Fruit fly (Drosophila melanogaster): ENCODE measurements around the gene fon.

fon gene

DNA sequence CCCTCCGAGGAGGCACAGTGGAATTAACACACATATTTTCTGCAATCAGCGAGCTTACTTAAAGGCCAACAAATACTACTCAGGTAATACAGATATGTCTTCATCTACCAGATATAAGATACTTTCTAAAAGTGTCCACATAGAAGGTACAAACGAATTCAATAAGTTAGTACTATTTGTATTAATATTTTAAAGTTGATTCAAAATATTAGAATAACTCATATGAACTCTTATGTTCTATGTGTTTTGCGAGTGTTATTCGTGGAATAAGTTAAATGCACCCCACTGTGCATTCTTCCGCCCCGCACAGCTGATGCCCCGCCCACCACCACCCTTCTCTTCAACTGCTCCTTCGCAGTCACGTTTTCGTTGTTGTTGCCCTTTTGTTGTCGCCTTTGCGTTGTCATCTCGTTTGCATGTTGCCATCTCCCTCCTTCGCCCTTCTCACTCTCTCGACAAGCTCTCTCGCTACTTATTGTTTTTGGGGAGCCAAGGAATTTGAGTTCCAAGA, 24.3 kb downstream of the fon start (continued):
- TF ChIP-seq lola (GFP tag; optimal IDR thresholded peaks at IDR 0.05) = peak in 1 of 3 experiments; percentile 11
- TF ChIP-seq sens (GFP tag) = peak; percentile 80
- TF ChIP-seq Hmr (GFP tag; optimal IDR thresholded peaks at IDR 0.05) = peak; percentile 8
- peak in 1 of 3 experiments; percentile 71 for TF ChIP-seq Stat92E (GFP tag; optimal IDR thresholded peaks at IDR 0.05)
- no peak for TF ChIP-seq stc (GFP tag; IDR thresholded peaks at IDR 0.05)
- no peak for TF ChIP-seq CG33213 (GFP tag; optimal IDR thresholded peaks at IDR 0.05)
- peak; percentile 67 for TF ChIP-seq sd (tag; optimal IDR thresholded peaks at IDR 0.05)
- TF ChIP-seq HLH54F (GFP tag; optimal IDR thresholded peaks at IDR 0.05) = no peak
- peak; percentile 79; the same call in 1 of the 2 replicates for TF ChIP-seq CG4360 (GFP tag; IDR thresholded peaks at IDR 0.05)
- peak; percentile 14 for TF ChIP-seq CG2712 (tag; optimal IDR thresholded peaks at IDR 0.05)
- TF ChIP-seq Tbp (GFP tag; optimal IDR thresholded peaks at IDR 0.05) = no peak
- TF ChIP-seq CG9437 (GFP tag; optimal IDR thresholded peaks at IDR 0.05) = no peak
- TF ChIP-seq CG12155 (GFP tag; optimal IDR thresholded peaks at IDR 0.05) = peak; percentile 17
- no peak for TF ChIP-seq Atf6 (GFP tag; IDR thresholded peaks at IDR 0.05)
- peak; percentile 13 for TF ChIP-seq Oli (tag; optimal IDR thresholded peaks at IDR 0.05)
- TF ChIP-seq CG1832 (GFP tag; optimal IDR thresholded peaks at IDR 0.05) = peak; percentile 27
- TF ChIP-seq crol (GFP tag; IDR thresholded peaks at IDR 0.05) = peak; percentile 69
- no peak for TF ChIP-seq CG4854 (GFP tag; optimal IDR thresholded peaks at IDR 0.05)
- peak; percentile 2 for TF ChIP-seq az2 (GFP tag; optimal IDR thresholded peaks at IDR 0.05)
- no peak for TF ChIP-seq CG9727 (GFP tag; optimal IDR thresholded peaks at IDR 0.05)
- TF ChIP-seq CG2678 (tag; optimal IDR thresholded peaks at IDR 0.05) = peak; percentile 9
- TF ChIP-seq Ptx1 (GFP tag; IDR thresholded peaks at IDR 0.05) = no peak
- peak; percentile 4 for TF ChIP-seq jing (GFP tag; optimal IDR thresholded peaks at IDR 0.05)
- no peak for TF ChIP-seq Poxn (GFP tag; IDR thresholded peaks at IDR 0.05)
- peak in 1 of 2 experiments; percentile 1 for TF ChIP-seq Hr51 (GFP tag; optimal IDR thresholded peaks at IDR 0.05)
- TF ChIP-seq corto (GFP tag; optimal IDR thresholded peaks at IDR 0.05) = peak; percentile 19
- TF ChIP-seq gem (tag; optimal IDR thresholded peaks at IDR 0.05) = peak; percentile 34
- TF ChIP-seq bsh (GFP tag; optimal IDR thresholded peaks at IDR 0.05) = peak; percentile 1 to 17
- TF ChIP-seq CG10274 (GFP tag; optimal IDR thresholded peaks at IDR 0.05) = no peak
- TF ChIP-seq CG4707 (GFP tag; optimal IDR thresholded peaks at IDR 0.05) = peak; percentile 63
- TF ChIP-seq CG2202 (tag; optimal IDR thresholded peaks at IDR 0.05) = no peak
- peak; percentile 24 for TF ChIP-seq PHDP (tag; optimal IDR thresholded peaks at IDR 0.05)
- TF ChIP-seq al (GFP tag; IDR thresholded peaks at IDR 0.05) = no peak
- TF ChIP-seq BEAF-32 (GFP tag; optimal IDR thresholded peaks at IDR 0.05) = no peak
- TF ChIP-seq CG15514 (GFP tag; optimal IDR thresholded peaks at IDR 0.05) = no peak
- peak; percentile 4 for TF ChIP-seq CG4424 (GFP tag; optimal IDR thresholded peaks at IDR 0.05)
- peak; percentile 25 for TF ChIP-seq psq (GFP tag; optimal IDR thresholded peaks at IDR 0.05)
- TF ChIP-seq crp (GFP tag; optimal IDR thresholded peaks at IDR 0.05) = peak in 1 of 2 experiments; percentile 18
- peak; percentile 32 for TF ChIP-seq nmo (GFP tag; optimal IDR thresholded peaks at IDR 0.05)
- peak; percentile 37 for TF ChIP-seq dmrt11E (tag; optimal IDR thresholded peaks at IDR 0.05)
- TF ChIP-seq NK7.1 (GFP tag; optimal IDR thresholded peaks at IDR 0.05) = no peak
- TF ChIP-seq tup (GFP tag; optimal IDR thresholded peaks at IDR 0.05) = no peak
- TF ChIP-seq CG12071 (GFP tag; optimal IDR thresholded peaks at IDR 0.05) = no peak
- peak; percentile 40 for TF ChIP-seq CG11504 (tag; optimal IDR thresholded peaks at IDR 0.05)
- no peak for TF ChIP-seq CG12659 (GFP tag; optimal IDR thresholded peaks at IDR 0.05)
- peak; percentile 38 for TF ChIP-seq dmrt99B (tag; optimal IDR thresholded peaks at IDR 0.05)
- TF ChIP-seq Sry-β (GFP tag; optimal IDR thresholded peaks at IDR 0.05) = no peak
- TF ChIP-seq CG1603 (tag; optimal IDR thresholded peaks at IDR 0.05) = peak; percentile 44
- no peak for TF ChIP-seq TFAM (GFP tag; optimal IDR thresholded peaks at IDR 0.05)
